Worm (Caenorhabditis elegans): ENCODE results near the gene W06G6.15.

DNA sequence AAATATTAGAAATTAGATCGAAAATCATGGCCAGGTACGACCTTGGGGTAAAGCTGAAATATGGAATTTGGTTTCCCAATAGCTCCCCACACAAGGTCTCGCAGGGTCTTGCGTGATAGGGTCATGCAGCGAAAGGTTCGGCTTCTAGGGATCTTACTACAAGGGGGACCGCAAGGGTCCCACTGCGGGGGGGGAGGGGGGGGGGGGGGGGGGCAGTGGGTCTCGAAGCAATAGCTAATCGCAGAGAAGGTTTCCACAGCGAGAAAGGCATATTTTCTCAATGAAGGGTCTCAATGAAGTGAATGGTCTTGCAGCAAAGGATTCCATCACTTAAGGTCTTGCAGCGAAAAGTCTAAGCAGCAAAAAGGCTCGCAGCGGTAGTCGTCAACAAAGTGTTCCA, 38.6 kb downstream of the W06G6.15 start:
- no peak for TF ChIP-seq snpc-4 (tag; optimal IDR thresholded peaks at IDR 0.05)
- no peak for TF ChIP-seq ama-1 (optimal IDR thresholded peaks at IDR 0.05)
- TF ChIP-seq elt-3 (tag; optimal IDR thresholded peaks at IDR 0.05) = no peak
- TF ChIP-seq pqm-1 (tag; optimal IDR thresholded peaks at IDR 0.05) = no peak
- TF ChIP-seq lin-39 (tag; optimal IDR thresholded peaks at IDR 0.05) = no peak
- no peak for TF ChIP-seq dsc-1 (tag; optimal IDR thresholded peaks at IDR 0.05)
- no peak for TF ChIP-seq nhr-76 (tag; optimal IDR thresholded peaks at IDR 0.05)

Measured in whole organism, L1 larva.